Fruit fly (Drosophila melanogaster) whole organism, wandering third instar larva: ENCODE measurements around the gene CG11251.

Experiments
- CG32264 ChIP-seq: fragments of 200-800 bp; sonication (Bioruptor generic); optimal IDR thresholded peaks from 2 replicates; lab custom pipeline; 2016; ENCODE audit warnings: missing biosample characterization, missing genetic modification characterization
- Rel ChIP-seq, 2 experiments: fragments of 200-800 bp; sonication (Bioruptor generic) in 1 of 2; optimal IDR thresholded peaks; 2 replicates in 1 of 2; 3 replicates in 1 of 2; lab custom pipeline; 2016 to 2019; ENCODE audit warnings: mild to moderate bottlenecking in 2 of 2, missing biosample characterization in 2 of 2, missing genetic modification characterization in 2 of 2, moderate library complexity in 1 of 2
- dl ChIP-seq, 2 experiments: fragments of 175-275, 200-275 bp in 1 of 2; fragments of 200-275 bp in 1 of 2; sonication (Bioruptor generic); optimal IDR thresholded peaks; lab custom pipeline; 2018; ENCODE audit warnings: mild to moderate bottlenecking in 2 of 2, missing biosample characterization in 2 of 2, missing genetic modification characterization in 2 of 2, moderate library complexity in 2 of 2; ENCODE audit not compliant: partially characterized antibody in 2 of 2, insufficient read depth in 1 of 2
- ey ChIP-seq: fragments of 200-800 bp; sonication (Bioruptor generic); optimal IDR thresholded peaks from 2 replicates; lab custom pipeline; 2016; ENCODE audit warnings: missing biosample characterization, missing genetic modification characterization
- fru ChIP-seq: fragments of 200-800 bp; sonication (Bioruptor generic); optimal IDR thresholded peaks from 3 replicates; lab custom pipeline; 2016; ENCODE audit warnings: missing biosample characterization, mild to moderate bottlenecking, missing genetic modification characterization
- pan ChIP-seq: fragments of >200 bp; optimal IDR thresholded peaks from 2 replicates; lab custom pipeline; 2017
- psq ChIP-seq: fragments of 200-800 bp; sonication (Bioruptor generic); optimal IDR thresholded peaks from 3 replicates; lab custom pipeline; 2017; ENCODE audit warnings: missing biosample characterization, mild to moderate bottlenecking, missing genetic modification characterization, moderate library complexity
- sv ChIP-seq: fragments of 200-800 bp; sonication (Bioruptor generic); optimal IDR thresholded peaks from 3 replicates; lab custom pipeline; 2016; ENCODE audit warnings: missing biosample characterization, missing genetic modification characterization

- TF ChIP-seq Rel (GFP tag; optimal IDR thresholded peaks at IDR 0.05; lab: Kevin White, UChicago) (no peak), Rel (tag; optimal IDR thresholded peaks at IDR 0.05; lab: Kevin White, UChicago) (no peak), psq (no peak), dl (GFP tag; optimal IDR thresholded peaks at IDR 0.05; lab: Kevin White, UChicago; ENCODE audit: insufficient read depth in 1 of 2, partially characterized antibody in 2 of 2) (no peak), pan (lab: Kevin White, UChicago) (no peak), sv (no peak), fru (no peak), ey (GFP tag; lab: Kevin White, UChicago) (no peak), CG32264 (GFP tag; lab: Kevin White, UChicago) (no peak)
Measured at dm6 chr3L:13135382-13135928, 45.7 kb upstream of the CG11251 start.
